Fruit fly (Drosophila melanogaster): ENCODE results near the gene ssp3.

DNA sequence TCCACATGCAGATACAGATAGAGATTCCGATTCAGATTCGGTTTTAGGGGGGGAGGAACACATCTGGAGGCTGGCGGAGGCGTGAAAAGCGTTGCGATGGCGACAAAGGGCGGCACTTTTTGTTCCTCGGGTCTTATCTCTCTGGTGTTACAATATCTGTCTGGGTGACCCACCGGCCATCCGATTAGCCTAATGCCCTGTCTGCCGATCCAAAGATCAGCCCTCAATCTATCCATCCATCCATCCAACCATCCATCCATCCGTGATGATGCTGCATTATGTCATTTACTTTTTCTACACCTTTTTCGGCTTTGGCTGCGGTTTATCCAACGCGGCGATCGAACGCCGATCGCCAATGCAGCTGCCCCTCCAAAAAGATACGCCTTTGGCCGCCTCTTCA lies 45.8 kb downstream of the ssp3 start:
- TF ChIP-seq CG14655 (GFP tag; optimal IDR thresholded peaks at IDR 0.05) (no peak), Snoo (tag; optimal IDR thresholded peaks at IDR 0.05) (no peak), Ets98B (GFP tag; IDR thresholded peaks at IDR 0.05) (no peak), EcR (GFP tag; optimal IDR thresholded peaks at IDR 0.05) (no peak), rn (GFP tag; IDR thresholded peaks at IDR 0.05) (no peak), CG15710 (tag; optimal IDR thresholded peaks at IDR 0.05) (no peak), D1 (tag; optimal IDR thresholded peaks at IDR 0.05) (no peak), CG9948 (tag; optimal IDR thresholded peaks at IDR 0.05) (no peak)
